Worm (Caenorhabditis elegans): Measurements from ENCODE around the gene spe-41.

spe-41 gene

ce11 chrIII:3475497-3475896, 31.5 kb upstream of the spe-41 start, which contains the start of gene C34C12.9:
Gene C34C12.9 (minus strand): TSS chrIII:3475512.
- no peak for TF ChIP-seq unc-120 (tag; optimal IDR thresholded peaks at IDR 0.05; ENCODE audit: poor library complexity, severe bottlenecking)
- no peak for TF ChIP-seq hlh-1 (tag; optimal IDR thresholded peaks at IDR 0.05)
- no peak for TF ChIP-seq blmp-1 (tag; optimal IDR thresholded peaks at IDR 0.05)
- no peak for TF ChIP-seq unc-62 (GFP tag; optimal IDR thresholded peaks at IDR 0.05)
- no peak for TF ChIP-seq ham-2 (GFP tag; optimal IDR thresholded peaks at IDR 0.05)
- TF ChIP-seq ces-1 (GFP tag; optimal IDR thresholded peaks at IDR 0.05) = no peak
- TF ChIP-seq elt-3 (tag; optimal IDR thresholded peaks at IDR 0.05) = no peak
- TF ChIP-seq sptf-1 (tag; optimal IDR thresholded peaks at IDR 0.05) = no peak
- no peak for TF ChIP-seq unc-39 (tag; optimal IDR thresholded peaks at IDR 0.05)
- no peak for TF ChIP-seq mep-1 (tag; optimal IDR thresholded peaks at IDR 0.05)
- no peak for TF ChIP-seq nhr-12 (tag; optimal IDR thresholded peaks at IDR 0.05)
- no peak for TF ChIP-seq drap-1 (GFP tag; optimal IDR thresholded peaks at IDR 0.05)

ce11 chrIII:3475014-3475413, 31.0 kb upstream of the spe-41 start:
- TF ChIP-seq nhr-2 (tag; optimal IDR thresholded peaks at IDR 0.05) (no peak), cnd-1 (tag; optimal IDR thresholded peaks at IDR 0.05) (no peak), pha-4 (tag; optimal IDR thresholded peaks at IDR 0.05) (no peak), nhr-237 (tag; optimal IDR thresholded peaks at IDR 0.05) (no peak), ceh-83 (GFP tag; optimal IDR thresholded peaks at IDR 0.05) (no peak), ces-1 (GFP tag; optimal IDR thresholded peaks at IDR 0.05) (no peak), hlh-1 (tag; optimal IDR thresholded peaks at IDR 0.05) (no peak), elt-3 (tag; optimal IDR thresholded peaks at IDR 0.05) (no peak), snpc-4 (tag; optimal IDR thresholded peaks at IDR 0.05) (no peak), drap-1 (GFP tag; optimal IDR thresholded peaks at IDR 0.05) (no peak), nhr-28 (tag; optimal IDR thresholded peaks at IDR 0.05) (no peak)

- TF ChIP-seq ceh-39 (tag; optimal IDR thresholded peaks at IDR 0.05) (no peak), mab-5 (tag; optimal IDR thresholded peaks at IDR 0.05) (no peak), unc-120 (tag; optimal IDR thresholded peaks at IDR 0.05; ENCODE audit: poor library complexity, severe bottlenecking) (peak; percentile 89), nhr-12 (tag; optimal IDR thresholded peaks at IDR 0.05) (no peak), cnd-1 (tag; optimal IDR thresholded peaks at IDR 0.05) (no peak), mep-1 (tag; optimal IDR thresholded peaks at IDR 0.05) (peak; percentile 61), unc-39 (tag; optimal IDR thresholded peaks at IDR 0.05) (no peak), zip-8 (tag; optimal IDR thresholded peaks at IDR 0.05) (no peak), ceh-43 (GFP tag; optimal IDR thresholded peaks at IDR 0.05) (no peak), flh-1 (GFP tag; optimal IDR thresholded peaks at IDR 0.05) (no peak), pha-4 (tag; optimal IDR thresholded peaks at IDR 0.05) (peak; percentile 48), nhr-76 (tag; optimal IDR thresholded peaks at IDR 0.05) (no peak), tbx-8 (GFP tag; optimal IDR thresholded peaks at IDR 0.05) (no peak), M03D4.4 (tag; optimal IDR thresholded peaks at IDR 0.05) (peak; percentile 42), lsy-2 (tag; optimal IDR thresholded peaks at IDR 0.05) (peak; percentile 60), blmp-1 (tag; optimal IDR thresholded peaks at IDR 0.05) (peak; percentile 32), unc-62 (GFP tag; optimal IDR thresholded peaks at IDR 0.05) (peak; percentile 81), sem-2 (GFP tag; optimal IDR thresholded peaks at IDR 0.05) (no peak), elt-1 (tag; optimal IDR thresholded peaks at IDR 0.05; ENCODE audit: borderline replicate concordance, insufficient read depth) (no peak), nhr-237 (tag; optimal IDR thresholded peaks at IDR 0.05) (peak; percentile 33), ham-2 (GFP tag; optimal IDR thresholded peaks at IDR 0.05) (no peak), sptf-1 (tag; optimal IDR thresholded peaks at IDR 0.05) (no peak), lin-13 (tag; optimal IDR thresholded peaks at IDR 0.05) (no peak), mls-2 (tag; optimal IDR thresholded peaks at IDR 0.05) (no peak), ceh-83 (GFP tag; optimal IDR thresholded peaks at IDR 0.05) (no peak), ces-1 (GFP tag; optimal IDR thresholded peaks at IDR 0.05) (peak; percentile 18), hlh-1 (tag; optimal IDR thresholded peaks at IDR 0.05) (peak; percentile 40), nhr-28 (tag; optimal IDR thresholded peaks at IDR 0.05) (no peak), elt-3 (tag; optimal IDR thresholded peaks at IDR 0.05) (no peak), bed-3 (GFP tag; optimal IDR thresholded peaks at IDR 0.05) (no peak), lin-32 (GFP tag; optimal IDR thresholded peaks at IDR 0.05) (no peak), drap-1 (GFP tag; optimal IDR thresholded peaks at IDR 0.05) (no peak)
Measured at ce11 chrIII:3471403-3472053, 27.5 kb upstream of the spe-41 start, which contains the start of gene rsu-1. Gene rsu-1 (plus strand): TSS chrIII:3472003.
